Worm (Caenorhabditis elegans) whole organism, late embryonic: Measurements from ENCODE around the gene bgnt-1.2.

ENCODE experiments used
- C08G9.2 ChIP-seq: sonication (generic microtip); optimal IDR thresholded peaks from 2 replicates; lab custom pipeline; 2016; ENCODE audit warnings: mild to moderate bottlenecking, missing genetic modification characterization, moderate library complexity, missing compliant biosample characterization
- F13H6.1 ChIP-seq: sonication (generic microtip); optimal IDR thresholded peaks from 2 replicates; lab custom pipeline; 2016; ENCODE audit warnings: missing genetic modification characterization, missing compliant biosample characterization
- K02D7.2 ChIP-seq: sonication (generic microtip); optimal IDR thresholded peaks from 2 replicates; lab custom pipeline; 2017; ENCODE audit warnings: mild to moderate bottlenecking, missing genetic modification characterization, missing compliant biosample characterization
- K09A11.1 ChIP-seq: sonication (generic microtip); optimal IDR thresholded peaks from 2 replicates; lab custom pipeline; 2017; ENCODE audit warnings: antibody characterized with exemption, mild to moderate bottlenecking, missing genetic modification characterization, missing compliant biosample characterization; ENCODE audit not compliant: insufficient read depth
- ahr-1 ChIP-seq: sonication (generic microtip); optimal IDR thresholded peaks from 2 replicates; lab custom pipeline; 2016; ENCODE audit warnings: missing genetic modification characterization, missing compliant biosample characterization
- ama-1 ChIP-seq: fragments of 150-350 bp; optimal IDR thresholded peaks from 2 replicates; lab custom pipeline; 2014
- ceh-14 ChIP-seq: sonication (generic microtip); optimal IDR thresholded peaks from 2 replicates; lab custom pipeline; 2016; ENCODE audit warnings: missing genotype, missing genetic modification characterization, missing compliant biosample characterization
- ceh-18 ChIP-seq: sonication (generic microtip); optimal IDR thresholded peaks from 2 replicates; lab custom pipeline; 2016; ENCODE audit warnings: missing genetic modification characterization, missing compliant biosample characterization
- ceh-19 ChIP-seq: fragments of 200-800 bp; sonication (Bioruptor generic); optimal IDR thresholded peaks from 2 replicates; lab custom pipeline; 2018; ENCODE audit warnings: mild to moderate bottlenecking, missing genetic modification characterization, missing compliant biosample characterization
- ceh-2 ChIP-seq: sonication (generic microtip); optimal IDR thresholded peaks from 2 replicates; lab custom pipeline; 2016; ENCODE audit warnings: missing genotype, missing genetic modification characterization, missing compliant biosample characterization
- ceh-22 ChIP-seq: sonication (generic microtip); optimal IDR thresholded peaks from 2 replicates; lab custom pipeline; 2017; ENCODE audit warnings: missing biosample characterization, missing genetic modification characterization
- ceh-31 ChIP-seq: sonication (generic microtip); optimal IDR thresholded peaks from 2 replicates; lab custom pipeline; 2016; ENCODE audit warnings: missing genetic modification characterization, missing compliant biosample characterization
- ceh-48 ChIP-seq: sonication (generic microtip); optimal IDR thresholded peaks from 2 replicates; lab custom pipeline; 2016; ENCODE audit warnings: missing genetic modification characterization, inconsistent platforms, missing compliant biosample characterization
- ceh-9 ChIP-seq: sonication (generic microtip); optimal IDR thresholded peaks from 2 replicates; lab custom pipeline; 2016; ENCODE audit warnings: mild to moderate bottlenecking, missing genetic modification characterization, inconsistent platforms, missing compliant biosample characterization
- che-1 ChIP-seq: sonication (generic microtip); optimal IDR thresholded peaks from 2 replicates; lab custom pipeline; 2016; ENCODE audit warnings: mild to moderate bottlenecking, missing genetic modification characterization, missing compliant biosample characterization
- dmd-4 ChIP-seq: sonication (generic microtip); optimal IDR thresholded peaks from 2 replicates; lab custom pipeline; 2016; ENCODE audit warnings: borderline replicate concordance, missing genetic modification characterization, missing compliant biosample characterization
- dve-1 ChIP-seq: sonication (generic microtip); optimal IDR thresholded peaks from 2 replicates; lab custom pipeline; 2017; ENCODE audit warnings: antibody characterized with exemption, mild to moderate bottlenecking, missing genetic modification characterization, missing compliant biosample characterization
- elt-2 ChIP-seq: sonication (generic microtip); optimal IDR thresholded peaks from 2 replicates; lab custom pipeline; 2016; ENCODE audit warnings: missing genetic modification reagents, missing genetic modification characterization, missing compliant biosample characterization
- elt-4 ChIP-seq: sonication (generic microtip); optimal IDR thresholded peaks from 2 replicates; lab custom pipeline; 2016; ENCODE audit warnings: missing genetic modification characterization, missing compliant biosample characterization
- ets-4 ChIP-seq: sonication (generic microtip); optimal IDR thresholded peaks from 2 replicates; lab custom pipeline; 2016; ENCODE audit warnings: missing genetic modification characterization, missing compliant biosample characterization
- fkh-10 ChIP-seq: fragments of 150-350 bp; optimal IDR thresholded peaks from 2 replicates; lab custom pipeline; 2014; ENCODE audit warnings: missing biosample characterization, missing genetic modification reagents, missing genetic modification characterization
- fkh-6 ChIP-seq: sonication (generic microtip); optimal IDR thresholded peaks from 2 replicates; lab custom pipeline; 2016; ENCODE audit warnings: missing genetic modification characterization, missing compliant biosample characterization
- gmeb-2 ChIP-seq: sonication (generic microtip); optimal IDR thresholded peaks from 2 replicates; lab custom pipeline; 2016; ENCODE audit warnings: missing genetic modification characterization, inconsistent platforms, missing compliant biosample characterization
- hlh-15 ChIP-seq: sonication (generic microtip); optimal IDR thresholded peaks from 2 replicates; lab custom pipeline; 2016; ENCODE audit warnings: missing genetic modification characterization, missing compliant biosample characterization
- hlh-30 ChIP-seq: sonication (generic microtip); optimal IDR thresholded peaks from 2 replicates; lab custom pipeline; 2017; ENCODE audit warnings: antibody characterized with exemption, missing genetic modification characterization, missing compliant biosample characterization; ENCODE audit not compliant: insufficient read depth
- hlh-6 ChIP-seq: sonication (generic microtip); optimal IDR thresholded peaks from 2 replicates; lab custom pipeline; 2016; ENCODE audit warnings: missing genotype, missing genetic modification characterization, missing compliant biosample characterization
- lim-6 ChIP-seq: sonication (generic microtip); optimal IDR thresholded peaks from 2 replicates; lab custom pipeline; 2016; ENCODE audit warnings: missing genetic modification characterization, missing compliant biosample characterization
- madf-2 ChIP-seq: sonication (generic microtip); optimal IDR thresholded peaks from 2 replicates; lab custom pipeline; 2017; ENCODE audit warnings: missing genetic modification characterization, missing compliant biosample characterization
- nfya-1 ChIP-seq: sonication (generic microtip); optimal IDR thresholded peaks from 2 replicates; lab custom pipeline; 2017; ENCODE audit warnings: missing genetic modification characterization, mild to moderate bottlenecking, missing compliant biosample characterization, antibody characterized with exemption, moderate library complexity
- nhr-11 ChIP-seq: fragments of 150-350 bp; optimal IDR thresholded peaks from 2 replicates; lab custom pipeline; 2014; ENCODE audit warnings: missing biosample characterization, missing genetic modification characterization
- pag-3 ChIP-seq: sonication (generic microtip); optimal IDR thresholded peaks from 2 replicates; lab custom pipeline; 2016; ENCODE audit warnings: missing compliant biosample characterization, missing genetic modification characterization, borderline replicate concordance
- pat-9 ChIP-seq: fragments of 200-800 bp; sonication (Bioruptor generic); optimal IDR thresholded peaks from 2 replicates; lab custom pipeline; 2018; ENCODE audit warnings: mild to moderate bottlenecking, missing genetic modification characterization, moderate library complexity, missing compliant biosample characterization
- pax-1 ChIP-seq: fragments of 150-350 bp; optimal IDR thresholded peaks from 2 replicates; lab custom pipeline; 2014; ENCODE audit warnings: missing biosample characterization, missing genetic modification characterization
- pha-2 ChIP-seq: sonication (generic microtip); optimal IDR thresholded peaks from 2 replicates; lab custom pipeline; 2017; ENCODE audit warnings: mild to moderate bottlenecking, missing genetic modification characterization, missing compliant biosample characterization
- pha-4 ChIP-seq: fragments of 150-350 bp; optimal IDR thresholded peaks from 2 replicates; lab custom pipeline; 2018; ENCODE audit warnings: missing biosample characterization, missing genetic modification reagents, missing genetic modification characterization
- pqm-1 ChIP-seq: sonication (generic microtip); optimal IDR thresholded peaks from 2 replicates; lab custom pipeline; 2016; ENCODE audit warnings: missing genetic modification characterization, missing compliant biosample characterization
- pros-1 ChIP-seq: fragments of 150-350 bp; optimal IDR thresholded peaks from 2 replicates; lab custom pipeline; 2014; ENCODE audit warnings: missing biosample characterization, missing genetic modification reagents, missing genetic modification characterization
- ref-2 ChIP-seq: sonication (generic microtip); optimal IDR thresholded peaks from 2 replicates; lab custom pipeline; 2016; ENCODE audit warnings: missing genetic modification characterization, missing compliant biosample characterization
- sox-2 ChIP-seq: fragments of 200-800 bp; sonication (Bioruptor generic); IDR thresholded peaks from 2 replicates; pipeline ENCODE4 v1.3.6; 2022; ENCODE audit warnings: missing genetic modification reagents, missing genetic modification characterization, missing compliant biosample characterization
- sox-4 ChIP-seq: sonication (generic microtip); optimal IDR thresholded peaks from 2 replicates; lab custom pipeline; 2017; ENCODE audit warnings: mild to moderate bottlenecking, missing genetic modification characterization, inconsistent platforms, missing compliant biosample characterization
- syd-9 ChIP-seq: sonication (generic microtip); optimal IDR thresholded peaks from 2 replicates; lab custom pipeline; 2016; ENCODE audit warnings: mild to moderate bottlenecking, missing genetic modification characterization, moderate library complexity, missing compliant biosample characterization
- tbx-2 ChIP-seq: sonication (generic microtip); optimal IDR thresholded peaks from 2 replicates; lab custom pipeline; 2016; ENCODE audit warnings: missing genetic modification characterization, missing compliant biosample characterization
- tbx-7 ChIP-seq: sonication (generic microtip); optimal IDR thresholded peaks from 2 replicates; lab custom pipeline; 2016; ENCODE audit warnings: missing genotype, missing genetic modification characterization, missing compliant biosample characterization
- ttx-3 ChIP-seq: sonication (generic microtip); optimal IDR thresholded peaks from 2 replicates; lab custom pipeline; 2016; ENCODE audit warnings: missing genetic modification reagents, missing genetic modification characterization, missing compliant biosample characterization
- unc-42 ChIP-seq: sonication (generic microtip); optimal IDR thresholded peaks from 2 replicates; lab custom pipeline; 2016; ENCODE audit warnings: missing genotype, missing genetic modification characterization, missing compliant biosample characterization
- unc-86 ChIP-seq: sonication (generic microtip); optimal IDR thresholded peaks from 2 replicates; lab custom pipeline; 2016; ENCODE audit warnings: missing genetic modification characterization, missing compliant biosample characterization
- zip-5 ChIP-seq: sonication (generic microtip); optimal IDR thresholded peaks from 2 replicates; lab custom pipeline; 2016; ENCODE audit warnings: missing genetic modification characterization, missing compliant biosample characterization
- ztf-16 ChIP-seq: sonication (generic microtip); optimal IDR thresholded peaks from 2 replicates; lab custom pipeline; 2017; ENCODE audit warnings: missing genetic modification characterization, missing compliant biosample characterization

The bgnt-1.2 gene

DNA sequence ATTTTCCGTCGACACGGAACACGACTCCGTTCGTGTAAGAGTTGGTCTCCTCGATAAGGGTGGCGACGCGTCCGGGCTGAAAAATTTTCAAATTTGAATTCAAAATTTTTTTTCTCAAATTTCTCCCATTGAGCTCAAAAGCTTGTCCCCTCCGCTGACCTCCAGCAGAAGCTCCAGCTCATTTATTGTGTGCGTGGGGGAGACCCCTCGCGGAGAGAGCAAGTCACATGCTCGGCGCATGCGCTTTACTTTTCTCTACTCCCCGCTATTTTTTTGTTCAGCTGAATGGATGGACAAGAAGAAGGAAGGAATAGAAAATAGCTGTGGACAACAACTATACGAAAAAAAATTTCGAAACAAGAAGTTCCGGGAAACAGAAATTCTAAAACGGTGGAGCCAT is 15.0 kb upstream of the bgnt-1.2 start:
- peak; percentile 30 for TF ChIP-seq tbx-2 (tag; lab: Kevin White, UChicago)
- TF ChIP-seq ceh-18 (tag; lab: Kevin White, UChicago), result peak; percentile 67
- peak; percentile 71 for TF ChIP-seq hlh-30 (tag; lab: Kevin White, UChicago)
- TF ChIP-seq nfya-1 (tag; lab: Kevin White, UChicago), result peak; percentile 39
- no peak for TF ChIP-seq elt-2
- TF ChIP-seq fkh-10 (GFP tag; lab: Kevin White, UChicago), result no peak
- peak; percentile 50 for TF ChIP-seq ref-2 (tag; lab: Kevin White, UChicago)
- peak; percentile 62 for TF ChIP-seq ceh-31
- peak; percentile 0 for TF ChIP-seq unc-42 (tag; lab: Kevin White, UChicago)
- TF ChIP-seq ceh-9, result no peak

DNA sequence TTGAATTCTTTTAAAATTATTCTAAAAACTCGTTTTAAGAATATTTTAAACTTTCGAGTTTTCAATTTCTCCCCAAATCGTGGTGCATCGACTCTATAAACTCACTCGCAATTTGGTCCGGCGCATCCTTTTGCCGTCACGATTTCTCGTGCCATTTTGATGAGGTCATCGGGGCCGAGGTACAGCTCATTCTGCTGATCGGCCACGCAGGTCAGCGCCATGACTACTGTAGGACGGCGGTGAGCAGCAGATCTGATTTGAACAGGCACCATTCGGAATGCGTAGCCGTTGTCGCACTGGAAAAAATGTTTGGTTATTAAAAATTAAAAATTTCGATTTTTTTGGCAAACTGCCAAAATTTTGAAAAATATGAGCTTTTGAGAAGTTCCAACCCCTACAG is 14.2 kb upstream of the bgnt-1.2 start:
- TF ChIP-seq zip-5 (tag; lab: Kevin White, UChicago), result no peak
- TF ChIP-seq nfya-1 (tag; lab: Kevin White, UChicago), result no peak
- no peak for TF ChIP-seq K09A11.1 (tag; lab: Kevin White, UChicago)

DNA sequence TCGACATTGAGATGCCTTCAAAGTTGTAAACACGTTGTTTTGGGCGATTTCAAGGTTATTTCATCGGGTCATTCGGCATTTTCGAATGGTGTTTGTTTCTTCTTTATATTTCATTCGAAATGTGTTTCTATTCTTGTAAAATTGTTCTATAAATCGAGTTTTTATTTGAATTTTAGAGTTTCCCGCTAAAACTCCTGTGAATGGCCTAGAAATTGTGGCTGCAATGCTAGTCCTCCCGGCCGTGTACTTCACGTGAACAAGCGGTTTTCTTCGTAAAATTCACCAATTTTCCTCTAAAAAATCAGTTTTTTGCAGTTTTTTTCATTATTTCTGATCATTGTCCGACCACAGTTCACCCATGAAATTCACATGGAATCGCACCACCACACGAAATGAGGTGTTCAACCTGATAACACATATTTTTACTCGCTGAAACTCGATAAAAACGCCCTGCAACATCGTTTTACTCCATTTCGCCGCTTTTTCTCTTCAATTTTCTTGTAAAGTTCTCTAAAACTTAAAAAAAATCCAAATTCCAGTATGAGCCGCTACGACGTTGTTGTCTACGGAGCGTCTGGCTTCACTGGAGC is 8.6 kb upstream of the bgnt-1.2 start, which contains the start of gene ldp-1:
Gene ldp-1 (plus strand): TSS at position 540 of the 590 bp plus-strand sequence.
- TF ChIP-seq tbx-2 (tag; lab: Kevin White, UChicago) (peak; percentile 70), pag-3 (no peak), sox-4 (no peak), K02D7.2 (tag; lab: Kevin White, UChicago) (no peak), F13H6.1 (no peak), fkh-6 (tag; lab: Kevin White, UChicago) (no peak), ceh-14 (tag; lab: Kevin White, UChicago) (peak; percentile 7), elt-4 (tag; lab: Kevin White, UChicago) (no peak), hlh-6 (tag; lab: Kevin White, UChicago) (no peak), nfya-1 (tag; lab: Kevin White, UChicago) (no peak), hlh-15 (no peak), ceh-9 (no peak), C08G9.2 (tag; lab: Kevin White, UChicago) (peak; percentile 92), pha-2 (tag; lab: Kevin White, UChicago) (no peak), che-1 (no peak), fkh-10 (GFP tag; lab: Kevin White, UChicago) (no peak), ttx-3 (tag; lab: Kevin White, UChicago) (no peak), pros-1 (tag; lab: Kevin White, UChicago) (no peak), ets-4 (tag; lab: Kevin White, UChicago) (peak; percentile 71), gmeb-2 (tag; lab: Kevin White, UChicago) (no peak), lim-6 (tag; lab: Kevin White, UChicago) (no peak), sox-2 (GFP tag; lab: Robert Waterston, UW) (no peak), ztf-16 (tag; lab: Kevin White, UChicago) (no peak), pha-4 (tag; lab: Kevin White, UChicago) (no peak), ceh-19 (no peak), ceh-48 (tag; lab: Kevin White, UChicago) (no peak), tbx-7 (tag; lab: Kevin White, UChicago) (peak; percentile 76), K09A11.1 (tag; lab: Kevin White, UChicago) (no peak), pax-1 (tag; lab: Kevin White, UChicago) (no peak), unc-86 (no peak), dmd-4 (tag; lab: Kevin White, UChicago) (no peak), hlh-30 (tag; lab: Kevin White, UChicago) (no peak), ceh-18 (tag; lab: Kevin White, UChicago) (no peak), ama-1 (lab: Kevin White, UChicago) (no peak), pat-9 (tag; lab: Kevin White, UChicago) (no peak), ahr-1 (tag; lab: Kevin White, UChicago) (no peak), ceh-31 (peak; percentile 89), madf-2 (tag; lab: Kevin White, UChicago) (no peak), syd-9 (no peak), ceh-2 (tag; lab: Kevin White, UChicago) (peak; percentile 76), pqm-1 (tag; lab: Kevin White, UChicago) (no peak), ceh-22 (tag; lab: Kevin White, UChicago) (no peak), zip-5 (tag; lab: Kevin White, UChicago) (peak; percentile 48), nhr-11 (no peak), dve-1 (no peak)
